Fruit fly (Drosophila melanogaster) whole organism, embryonic: ENCODE measurements around the gene spdo.

Experiments used
- CG10366 ChIP-seq: fragments of 200-800 bp; sonication (Bioruptor generic); IDR thresholded peaks from 2 replicates; pipeline ENCODE4 v1.3.6; 2022; ENCODE audit warnings: missing biosample characterization, missing genetic modification characterization
- CG10543 ChIP-seq: fragments of 200-800 bp; sonication (Bioruptor generic); optimal IDR thresholded peaks from 3 replicates; lab custom pipeline; 2017; ENCODE audit warnings: missing biosample characterization, mild to moderate bottlenecking, missing genetic modification characterization, moderate library complexity
- CG10565 ChIP-seq: fragments of 200-800 bp; sonication (Bioruptor generic); optimal IDR thresholded peaks from 3 replicates; lab custom pipeline; 2016; ENCODE audit warnings: missing biosample characterization, mild to moderate bottlenecking, missing genetic modification characterization
- CG10979 ChIP-seq: fragments of 200-800 bp; sonication (Bioruptor generic); optimal IDR thresholded peaks from 2 replicates; lab custom pipeline; 2018; ENCODE audit warnings: missing biosample characterization, mild to moderate bottlenecking, missing genetic modification characterization, moderate library complexity
- CG11456 ChIP-seq: fragments of 200-800 bp; sonication (Bioruptor generic); IDR thresholded peaks from 3 replicates; pipeline ENCODE4 v1.3.6; 2022; ENCODE audit warnings: missing biosample characterization, missing genetic modification characterization
- CG12769 ChIP-seq: fragments of 200-800 bp; sonication (Bioruptor generic); optimal IDR thresholded peaks from 2 replicates; lab custom pipeline; 2019; ENCODE audit warnings: missing biosample characterization, mild to moderate bottlenecking, missing genetic modification characterization, moderate library complexity
- CG13424 ChIP-seq: fragments of 200-800 bp; sonication (Bioruptor generic); optimal IDR thresholded peaks from 2 replicates; lab custom pipeline; 2019; ENCODE audit warnings: missing biosample characterization, mild to moderate bottlenecking, missing genetic modification characterization, moderate library complexity
- CG13624 ChIP-seq: fragments of 200-800 bp; sonication (Bioruptor generic); optimal IDR thresholded peaks from 2 replicates; lab custom pipeline; 2016; ENCODE audit warnings: missing biosample characterization, missing genetic modification characterization
- CG13894 ChIP-seq: fragments of 200-800 bp; sonication (Bioruptor generic); optimal IDR thresholded peaks from 3 replicates; lab custom pipeline; 2018; ENCODE audit warnings: missing biosample characterization, mild to moderate bottlenecking, missing genetic modification characterization, moderate library complexity
- CG14965 ChIP-seq: fragments of 200-800 bp; sonication (Bioruptor generic); optimal IDR thresholded peaks from 2 replicates; lab custom pipeline; 2016; ENCODE audit warnings: missing biosample characterization, missing genetic modification characterization, borderline replicate concordance
- CG15269 ChIP-seq: fragments of 200-800 bp; sonication (Bioruptor generic); optimal IDR thresholded peaks from 2 replicates; lab custom pipeline; 2018; ENCODE audit warnings: missing biosample characterization, mild to moderate bottlenecking, missing genetic modification characterization, moderate library complexity
- CG16779 ChIP-seq: fragments of 200-800 bp; sonication (Bioruptor generic); IDR thresholded peaks from 2 replicates; pipeline ENCODE4 v1.3.6; 2022; ENCODE audit warnings: missing biosample characterization, missing genetic modification characterization
- CG17802 ChIP-seq: fragments of 200-800 bp; sonication (Bioruptor generic); optimal IDR thresholded peaks from 2 replicates; lab custom pipeline; 2018; ENCODE audit warnings: missing biosample characterization, mild to moderate bottlenecking, missing genetic modification characterization, moderate library complexity
- CG30431 ChIP-seq: fragments of 200-800 bp; sonication (Bioruptor generic); optimal IDR thresholded peaks from 2 replicates; lab custom pipeline; 2017; ENCODE audit warnings: missing biosample characterization, missing genetic modification characterization
- CG43689 ChIP-seq: fragments of 200-800 bp; sonication (Bioruptor generic); IDR thresholded peaks from 2 replicates; pipeline ENCODE4 v1.3.6; 2022; ENCODE audit warnings: missing biosample characterization, missing genetic modification characterization
- CG4854 ChIP-seq: fragments of 200-800 bp; sonication (Bioruptor generic); optimal IDR thresholded peaks from 2 replicates; lab custom pipeline; 2016; ENCODE audit warnings: missing biosample characterization, missing genetic modification characterization, inconsistent platforms
- CG5180 ChIP-seq: fragments of 200-800 bp; sonication (Bioruptor generic); optimal IDR thresholded peaks from 3 replicates; lab custom pipeline; 2017; ENCODE audit warnings: missing biosample characterization, missing genetic modification characterization, mild to moderate bottlenecking, moderate library complexity, missing genetic modification reagents
- CG8281 ChIP-seq: fragments of 200-800 bp; sonication (Bioruptor generic); optimal IDR thresholded peaks from 2 replicates; lab custom pipeline; 2018; ENCODE audit warnings: missing biosample characterization, mild to moderate bottlenecking, missing genetic modification characterization, moderate library complexity
- CG9932 ChIP-seq: fragments of 200-800 bp; sonication (Bioruptor generic); IDR thresholded peaks from 2 replicates; pipeline ENCODE4 v1.3.6; 2022; ENCODE audit warnings: missing biosample characterization, missing genetic modification characterization
- D19B ChIP-seq: fragments of 200-800 bp; sonication (Bioruptor generic); optimal IDR thresholded peaks from 2 replicates; lab custom pipeline; 2017; ENCODE audit warnings: missing biosample characterization, mild to moderate bottlenecking, missing genetic modification characterization
- Deaf1 ChIP-seq: fragments of 200-800 bp; optimal IDR thresholded peaks from 3 replicates; lab custom pipeline; 2019; ENCODE audit warnings: missing biosample characterization, mild to moderate bottlenecking, missing genetic modification characterization, moderate library complexity
- Dip2 ChIP-seq: fragments of 200-800 bp; sonication (Bioruptor generic); IDR thresholded peaks from 2 replicates; pipeline ENCODE4 v1.3.6; 2022; ENCODE audit warnings: missing biosample characterization, missing genetic modification characterization
- Drgx ChIP-seq: fragments of 200-800 bp; sonication (Bioruptor generic); IDR thresholded peaks from 2 replicates; pipeline ENCODE4 v1.3.6; 2022; ENCODE audit warnings: missing biosample characterization, missing genetic modification characterization
- E2f1 ChIP-seq: fragments of 200-800 bp; sonication (Bioruptor generic); IDR thresholded peaks from 2 replicates; pipeline ENCODE4 v1.3.6; 2022; ENCODE audit warnings: missing biosample characterization, missing genetic modification characterization
- Fer3 ChIP-seq: fragments of 200-800 bp; sonication (Bioruptor generic); optimal IDR thresholded peaks from 2 replicates; lab custom pipeline; 2018; ENCODE audit warnings: missing biosample characterization, mild to moderate bottlenecking, missing genetic modification characterization, moderate library complexity
- Hand ChIP-seq: fragments of 200-800 bp; sonication (Bioruptor generic); optimal IDR thresholded peaks from 2 replicates; lab custom pipeline; 2017; ENCODE audit warnings: mild to moderate bottlenecking, missing biosample characterization, missing genetic modification reagents, missing genetic modification characterization
- Jarid2 ChIP-seq: fragments of 200-800 bp; sonication (Bioruptor generic); optimal IDR thresholded peaks from 3 replicates; lab custom pipeline; 2017; ENCODE audit warnings: mild to moderate bottlenecking, missing biosample characterization, missing genetic modification reagents, missing genetic modification characterization
- Lhr ChIP-seq: fragments of 200-800 bp; sonication (Bioruptor generic); optimal IDR thresholded peaks from 3 replicates; lab custom pipeline; 2017; ENCODE audit warnings: mild to moderate bottlenecking, missing biosample characterization, missing genetic modification reagents, missing genetic modification characterization
- Med ChIP-seq: fragments of 200-800 bp; sonication (Bioruptor generic); peaks from one replicate; lab custom pipeline; 2016; ENCODE audit warnings: missing biosample characterization, missing genetic modification characterization, mild to moderate bottlenecking, inconsistent platforms, moderate library complexity
- Mes4 ChIP-seq: fragments of 200-800 bp; sonication (Bioruptor generic); optimal IDR thresholded peaks from 2 replicates; lab custom pipeline; 2016; ENCODE audit warnings: missing biosample characterization, missing genetic modification characterization
- Rfx ChIP-seq: fragments of 200-800 bp; sonication (Bioruptor generic); IDR thresholded peaks from 2 replicates; pipeline ENCODE4 v1.3.6; 2022; ENCODE audit warnings: missing biosample characterization, missing genetic modification characterization
- bab2 ChIP-seq: fragments of 200-800 bp; sonication (Bioruptor generic); optimal IDR thresholded peaks from 2 replicates; lab custom pipeline; 2016; ENCODE audit warnings: missing biosample characterization, missing genetic modification characterization
- bbx ChIP-seq: fragments of 200-800 bp; sonication (Bioruptor generic); IDR thresholded peaks from 2 replicates; pipeline ENCODE4 v1.3.6; 2022; ENCODE audit warnings: missing biosample characterization, missing genetic modification characterization; ENCODE audit not compliant: partially characterized antibody
- eve ChIP-seq, 2 experiments: fragments of >200 bp; optimal IDR thresholded peaks; 2 replicates each; lab custom pipeline; 2017; ENCODE audit warnings: missing biosample characterization in 2 of 2, missing genetic modification characterization in 2 of 2
- fd102C ChIP-seq: fragments of 200-800 bp; sonication (Bioruptor generic); optimal IDR thresholded peaks from 2 replicates; lab custom pipeline; 2018; ENCODE audit warnings: missing biosample characterization, mild to moderate bottlenecking, missing genetic modification characterization, moderate library complexity
- fru ChIP-seq: fragments of >200 bp; optimal IDR thresholded peaks from 2 replicates; lab custom pipeline; 2017
- onecut ChIP-seq: fragments of 200-800 bp; sonication (Bioruptor generic); IDR thresholded peaks from 2 replicates; pipeline ENCODE4 v1.3.6; 2022; ENCODE audit warnings: missing biosample characterization, missing genetic modification characterization
- pan ChIP-seq, 4 experiments: fragments of >200 bp in 3 of 4; fragments of 200-800 bp in 1 of 4; sonication (Bioruptor generic) in 1 of 4; optimal IDR thresholded peaks in 3 of 4; IDR thresholded peaks in 1 of 4; 2 replicates each; pipeline versions ENCODE4 v1.3.6 to Lab custom; 2017 to 2022; ENCODE audit warnings: missing biosample characterization in 2 of 4, missing genetic modification characterization in 2 of 4, mixed read lengths in 1 of 4
- sc ChIP-seq, 3 experiments: fragments of >200 bp in 2 of 3; fragments of 200-800 bp in 1 of 3; sonication (Bioruptor generic) in 1 of 3; optimal IDR thresholded peaks; 2 replicates in 2 of 3; 3 replicates in 1 of 3; lab custom pipeline; 2017; ENCODE audit warnings: mild to moderate bottlenecking in 1 of 3, missing biosample characterization in 1 of 3, missing genetic modification characterization in 1 of 3, missing genetic modification reagents in 1 of 3
- stc ChIP-seq: fragments of 200-800 bp; sonication (Bioruptor generic); IDR thresholded peaks from 2 replicates; pipeline ENCODE4 v1.3.6; 2022; ENCODE audit warnings: missing biosample characterization, missing genetic modification characterization
- unc-4 ChIP-seq: fragments of 200-800 bp; sonication (Bioruptor generic); IDR thresholded peaks from 2 replicates; pipeline ENCODE4 v1.3.6; 2022; ENCODE audit warnings: missing biosample characterization, missing genetic modification characterization; ENCODE audit not compliant: partially characterized antibody
- z ChIP-seq: fragments of 200-800 bp; sonication (Bioruptor generic); IDR thresholded peaks from 3 replicates; pipeline ENCODE4 v1.3.6; 2022; ENCODE audit warnings: missing biosample characterization, missing genetic modification characterization

Gene spdo

dm6 chr3R:30459066-30459935 lies 17.2 kb upstream of the spdo start, which contains the start of the genes CG2224 and CDase (continued):
- TF ChIP-seq CG13624 (GFP tag; lab: Kevin White, UChicago) (no peak), stc (no peak), CG11456 (no peak), CG13424 (tag; lab: Kevin White, UChicago) (no peak), CG43689 (no peak), eve (GFP tag; optimal IDR thresholded peaks at IDR 0.05; lab: Kevin White, UChicago) (no peak), CG14965 (GFP tag; lab: Kevin White, UChicago) (no peak)

dm6 chr3R:30460187-30460586 lies 16.3 kb upstream of the spdo start:
- peak; percentile 97 for TF ChIP-seq Deaf1 (tag; lab: Kevin White, UChicago)
- TF ChIP-seq Drgx (GFP tag; lab: Robert Waterston, UW): no peak
- no peak for TF ChIP-seq Fer3
- TF ChIP-seq fru (lab: Kevin White, UChicago): no peak
- TF ChIP-seq bbx (GFP tag; lab: Robert Waterston, UW): no peak
- TF ChIP-seq CG15269: peak; percentile 45
- TF ChIP-seq onecut (GFP tag; lab: Robert Waterston, UW): no peak
- TF ChIP-seq unc-4 (GFP tag; lab: Robert Waterston, UW): no peak
- no peak for TF ChIP-seq CG17802 (tag; lab: Kevin White, UChicago)
- no peak for TF ChIP-seq CG10366 (GFP tag; lab: Robert Waterston, UW)
- TF ChIP-seq fd102C: no peak
- TF ChIP-seq CG10543 (GFP tag; lab: Kevin White, UChicago): peak; percentile 43
- TF ChIP-seq CG10565 (GFP tag; lab: Kevin White, UChicago): no peak
- TF ChIP-seq E2f1 (GFP tag; lab: Robert Waterston, UW): no peak
- TF ChIP-seq z (GFP tag; lab: Robert Waterston, UW): peak; percentile 70; the same call in 2 of the 3 replicates
- peak; percentile 52 for TF ChIP-seq CG13894 (tag; lab: Kevin White, UChicago)
- TF ChIP-seq CG4854 (GFP tag; lab: Kevin White, UChicago): no peak
- no peak for TF ChIP-seq CG9932 (GFP tag; lab: Robert Waterston, UW)
- no peak for TF ChIP-seq CG16779 (GFP tag; lab: Robert Waterston, UW)
- TF ChIP-seq CG10979 (tag; lab: Kevin White, UChicago): no peak
- TF ChIP-seq Hand (GFP tag; lab: Kevin White, UChicago): no peak
- peak; percentile 92 for TF ChIP-seq CG8281 (tag; lab: Kevin White, UChicago)
- no peak for TF ChIP-seq bab2
- TF ChIP-seq Mes4 (GFP tag; lab: Kevin White, UChicago): no peak
- TF ChIP-seq CG30431 (GFP tag; lab: Kevin White, UChicago): no peak
- no peak for TF ChIP-seq sc (optimal IDR thresholded peaks at IDR 0.05; lab: Kevin White, UChicago)
- TF ChIP-seq sc (GFP tag; optimal IDR thresholded peaks at IDR 0.05; lab: Kevin White, UChicago): no peak
- TF ChIP-seq Dip2 (GFP tag; lab: Robert Waterston, UW): no peak
- no peak for TF ChIP-seq pan (optimal IDR thresholded peaks at IDR 0.05; lab: Kevin White, UChicago)
- no peak for TF ChIP-seq pan (GFP tag; optimal IDR thresholded peaks at IDR 0.05 in 1 of 2, IDR thresholded peaks at IDR 0.05 in 1 of 2)
- TF ChIP-seq CG12769 (tag; lab: Kevin White, UChicago): peak; percentile 58
- peak; percentile 48 for TF ChIP-seq Jarid2
- TF ChIP-seq Lhr (GFP tag; lab: Kevin White, UChicago): no peak
- peak; percentile 24 for TF ChIP-seq D19B (GFP tag; lab: Kevin White, UChicago)
- TF ChIP-seq Med (GFP tag; lab: Kevin White, UChicago): peak; percentile 73
- TF ChIP-seq CG5180 (GFP tag; lab: Kevin White, UChicago): peak; percentile 99
- TF ChIP-seq Rfx: 0 out of 2 replicates have a peak, but pooled peaks have one; percentile 7
